Fruit fly (Drosophila melanogaster) whole organism, embryonic: ENCODE measurements around the gene nst.
A peak's percentile ranks its signal among the peaks of the same experiment; 100 is the strongest.

Experiments used
- CG12071 ChIP-seq: fragments of 200-800 bp; sonication (Bioruptor generic); optimal IDR thresholded peaks from 3 replicates; lab custom pipeline; 2018; ENCODE audit warnings: missing biosample characterization, mild to moderate bottlenecking, missing genetic modification characterization
- CG13894 ChIP-seq: fragments of 200-800 bp; sonication (Bioruptor generic); optimal IDR thresholded peaks from 3 replicates; lab custom pipeline; 2018; ENCODE audit warnings: missing biosample characterization, mild to moderate bottlenecking, missing genetic modification characterization, moderate library complexity
- CG1529 ChIP-seq: fragments of 200-800 bp; sonication (Bioruptor generic); optimal IDR thresholded peaks from 3 replicates; lab custom pipeline; 2018; ENCODE audit warnings: missing biosample characterization, missing genetic modification characterization
- CG1602 ChIP-seq: fragments of 200-800 bp; sonication (Bioruptor generic); optimal IDR thresholded peaks from 3 replicates; lab custom pipeline; 2016; ENCODE audit warnings: missing biosample characterization, missing genetic modification characterization
- CG16779 ChIP-seq: fragments of 200-800 bp; sonication (Bioruptor generic); IDR thresholded peaks from 2 replicates; pipeline ENCODE4 v1.3.6; 2022; ENCODE audit warnings: missing biosample characterization, missing genetic modification characterization
- CG17186 ChIP-seq: fragments of 200-800 bp; sonication (Bioruptor generic); optimal IDR thresholded peaks from 3 replicates; lab custom pipeline; 2017; ENCODE audit warnings: missing biosample characterization, missing genetic modification reagents, missing genetic modification characterization
- CG2712 ChIP-seq: fragments of 200-800 bp; optimal IDR thresholded peaks from 3 replicates; lab custom pipeline; 2019; ENCODE audit warnings: missing biosample characterization, mild to moderate bottlenecking, missing genetic modification characterization, moderate library complexity
- CG31441 ChIP-seq: fragments of 200-800 bp; sonication (Bioruptor generic); IDR thresholded peaks from 2 replicates; pipeline ENCODE4 v1.3.6; 2022; ENCODE audit warnings: missing biosample characterization, missing genetic modification characterization
- CG34422 ChIP-seq: fragments of 200-800 bp; sonication (Bioruptor generic); IDR thresholded peaks from 3 replicates; pipeline ENCODE4 v1.3.6; 2022; ENCODE audit warnings: missing biosample characterization, missing genetic modification characterization
- CG4360 ChIP-seq: fragments of 200-800 bp; sonication (Bioruptor generic); IDR thresholded peaks from 2 replicates; pipeline ENCODE4 v1.3.6; 2022; ENCODE audit warnings: missing biosample characterization, missing genetic modification characterization
- CG43689 ChIP-seq: fragments of 200-800 bp; sonication (Bioruptor generic); IDR thresholded peaks from 2 replicates; pipeline ENCODE4 v1.3.6; 2022; ENCODE audit warnings: missing biosample characterization, missing genetic modification characterization
- CG5180 ChIP-seq: fragments of 200-800 bp; sonication (Bioruptor generic); optimal IDR thresholded peaks from 3 replicates; lab custom pipeline; 2017; ENCODE audit warnings: missing biosample characterization, missing genetic modification characterization, mild to moderate bottlenecking, moderate library complexity, missing genetic modification reagents
- Deaf1 ChIP-seq: fragments of 200-800 bp; optimal IDR thresholded peaks from 3 replicates; lab custom pipeline; 2019; ENCODE audit warnings: missing biosample characterization, mild to moderate bottlenecking, missing genetic modification characterization, moderate library complexity
- Dref ChIP-seq: fragments of 200-800 bp; sonication (Bioruptor generic); IDR thresholded peaks from 2 replicates; pipeline ENCODE4 v1.3.6; 2022; ENCODE audit warnings: missing biosample characterization, missing genetic modification characterization
- Ets65A ChIP-seq: fragments of 200-800 bp; sonication (Bioruptor generic); peaks from one replicate; lab custom pipeline; 2016; ENCODE audit warnings: missing biosample characterization, missing genetic modification characterization
- Fer3 ChIP-seq: fragments of 200-800 bp; sonication (Bioruptor generic); optimal IDR thresholded peaks from 2 replicates; lab custom pipeline; 2018; ENCODE audit warnings: missing biosample characterization, mild to moderate bottlenecking, missing genetic modification characterization, moderate library complexity
- Gug ChIP-seq: fragments of 200-800 bp; sonication (Bioruptor generic); IDR thresholded peaks from 4 replicates; pipeline ENCODE4 v1.3.6; 2022; ENCODE audit warnings: missing biosample characterization, missing genetic modification characterization
- Hey ChIP-seq: fragments of 200-800 bp; sonication (Bioruptor generic); optimal IDR thresholded peaks from 3 replicates; lab custom pipeline; 2018; ENCODE audit warnings: missing biosample characterization, mild to moderate bottlenecking, missing genetic modification characterization
- MBD-R2 ChIP-seq: fragments of 200-800 bp; sonication (Bioruptor generic); IDR thresholded peaks from 2 replicates; pipeline ENCODE4 v1.3.6; 2022; ENCODE audit warnings: missing biosample characterization, missing genetic modification characterization
- Med ChIP-seq: fragments of 200-800 bp; sonication (Bioruptor generic); peaks from one replicate; lab custom pipeline; 2016; ENCODE audit warnings: missing biosample characterization, missing genetic modification characterization, mild to moderate bottlenecking, inconsistent platforms, moderate library complexity
- Oli ChIP-seq: fragments of 200-800 bp; sonication (Bioruptor generic); optimal IDR thresholded peaks from 2 replicates; lab custom pipeline; 2018; ENCODE audit warnings: missing biosample characterization, mild to moderate bottlenecking, missing genetic modification characterization, moderate library complexity
- ac ChIP-seq: fragments of 200-800 bp; sonication (Bioruptor generic); optimal IDR thresholded peaks from 3 replicates; lab custom pipeline; 2017; ENCODE audit warnings: missing biosample characterization, mild to moderate bottlenecking, missing genetic modification characterization
- ara ChIP-seq: fragments of 200-800 bp; sonication (Bioruptor generic); IDR thresholded peaks from 2 replicates; pipeline ENCODE4 v1.3.6; 2022; ENCODE audit warnings: missing biosample characterization, missing genetic modification characterization
- bowl ChIP-seq: fragments of 200-800 bp; sonication (Bioruptor generic); IDR thresholded peaks from 2 replicates; pipeline ENCODE4 v1.3.6; 2022; ENCODE audit warnings: missing biosample characterization, missing genetic modification characterization
- bsh ChIP-seq, 2 experiments: fragments of 200-800 bp; sonication (Bioruptor generic); optimal IDR thresholded peaks; 2 replicates each; lab custom pipeline; 2017 to 2018; ENCODE audit warnings: mild to moderate bottlenecking in 2 of 2, missing biosample characterization in 2 of 2, missing genetic modification characterization in 2 of 2, moderate library complexity in 1 of 2
- cad ChIP-seq: fragments of >200 bp; optimal IDR thresholded peaks from 2 replicates; lab custom pipeline; 2017; ENCODE audit warnings: missing biosample characterization, missing genetic modification characterization
- cas ChIP-seq: fragments of 200-800 bp; sonication (Bioruptor generic); IDR thresholded peaks from 2 replicates; pipeline ENCODE4 v1.3.6; 2022; ENCODE audit warnings: missing biosample characterization, missing genetic modification characterization
- cg ChIP-seq: fragments of 200-800 bp; sonication (Bioruptor generic); optimal IDR thresholded peaks from 3 replicates; lab custom pipeline; 2019; ENCODE audit warnings: missing biosample characterization, mild to moderate bottlenecking, missing genetic modification characterization, moderate library complexity
- chif ChIP-seq, 2 experiments: fragments of 200-800 bp; sonication (Bioruptor generic); optimal IDR thresholded peaks; 3 replicates each; lab custom pipeline; 2016; ENCODE audit warnings: missing biosample characterization in 2 of 2, missing genetic modification characterization in 2 of 2
- chinmo ChIP-seq: fragments of 200-800 bp; sonication (Bioruptor generic); IDR thresholded peaks from 4 replicates; pipeline ENCODE4 v1.3.6; 2022; ENCODE audit warnings: missing biosample characterization, missing genetic modification characterization; ENCODE audit not compliant: partially characterized antibody
- emc ChIP-seq: fragments of 200-800 bp; sonication (Bioruptor generic); optimal IDR thresholded peaks from 2 replicates; lab custom pipeline; 2016; ENCODE audit warnings: missing biosample characterization, missing genetic modification characterization
- esg ChIP-seq: fragments of 200-800 bp; sonication (Bioruptor generic); conservative IDR thresholded peaks from 2 replicates; pipeline ENCODE4 v1.3.6; 2022; ENCODE audit warnings: missing biosample characterization, missing genetic modification characterization
- ewg ChIP-seq: fragments of 200-800 bp; sonication (Bioruptor generic); optimal IDR thresholded peaks from 3 replicates; lab custom pipeline; 2017; ENCODE audit warnings: mild to moderate bottlenecking, missing biosample characterization, missing genetic modification reagents, missing genetic modification characterization
- fru ChIP-seq: fragments of >200 bp; optimal IDR thresholded peaks from 2 replicates; lab custom pipeline; 2017
- nmo ChIP-seq: fragments of 200-800 bp; sonication (Bioruptor generic); optimal IDR thresholded peaks from 2 replicates; lab custom pipeline; 2018; ENCODE audit warnings: missing biosample characterization, mild to moderate bottlenecking, missing genetic modification characterization, moderate library complexity
- odd ChIP-seq: fragments of 200-800 bp; sonication (Bioruptor generic); optimal IDR thresholded peaks from 2 replicates; lab custom pipeline; 2017; ENCODE audit warnings: missing biosample characterization, mild to moderate bottlenecking, missing genetic modification characterization
- org-1 ChIP-seq: fragments of 200-800 bp; sonication (Bioruptor generic); optimal IDR thresholded peaks from 2 replicates; lab custom pipeline; 2017; ENCODE audit warnings: missing biosample characterization, missing genetic modification characterization
- peb ChIP-seq: fragments of 200-800 bp; sonication (Bioruptor generic); IDR thresholded peaks from 2 replicates; pipeline ENCODE4 v1.3.6; 2022; ENCODE audit warnings: missing biosample characterization, missing genetic modification characterization
- ranshi ChIP-seq: fragments of 200-800 bp; sonication (Bioruptor generic); IDR thresholded peaks from 2 replicates; pipeline ENCODE4 v1.3.6; 2022; ENCODE audit warnings: missing biosample characterization, missing genetic modification characterization
- scrt ChIP-seq: fragments of 200-800 bp; sonication (Bioruptor generic); optimal IDR thresholded peaks from 2 replicates; lab custom pipeline; 2018; ENCODE audit warnings: missing biosample characterization, mild to moderate bottlenecking, missing genetic modification characterization, moderate library complexity
- slp2 ChIP-seq: fragments of 200-800 bp; sonication (Bioruptor generic); optimal IDR thresholded peaks from 2 replicates; lab custom pipeline; 2016; ENCODE audit warnings: missing biosample characterization, missing genetic modification characterization
- sna ChIP-seq: fragments of 200-800 bp; sonication (Bioruptor generic); IDR thresholded peaks from 2 replicates; pipeline ENCODE4 v1.3.6; 2022; ENCODE audit warnings: missing biosample characterization, missing genetic modification characterization; ENCODE audit not compliant: partially characterized antibody
- tll ChIP-seq, 2 experiments: fragments of 200-800 bp in 1 of 2; fragments of >200 bp in 1 of 2; sonication (Bioruptor generic) in 1 of 2; optimal IDR thresholded peaks; 2 replicates each; lab custom pipeline; 2017 to 2019; ENCODE audit warnings: missing biosample characterization in 2 of 2, missing genetic modification characterization in 2 of 2, mild to moderate bottlenecking in 1 of 2, moderate library complexity in 1 of 2
- tup ChIP-seq: fragments of 200-800 bp; sonication (Bioruptor generic); optimal IDR thresholded peaks from 2 replicates; lab custom pipeline; 2016; ENCODE audit warnings: missing biosample characterization, mild to moderate bottlenecking, missing genetic modification characterization, moderate library complexity
- twi ChIP-seq: fragments of 200-800 bp; optimal IDR thresholded peaks from 2 replicates; lab custom pipeline; 2019; ENCODE audit warnings: missing biosample characterization, mild to moderate bottlenecking, missing genetic modification characterization, moderate library complexity
- unc-4 ChIP-seq: fragments of 200-800 bp; sonication (Bioruptor generic); IDR thresholded peaks from 2 replicates; pipeline ENCODE4 v1.3.6; 2022; ENCODE audit warnings: missing biosample characterization, missing genetic modification characterization; ENCODE audit not compliant: partially characterized antibody
- zen2 ChIP-seq: fragments of 200-800 bp; sonication (Bioruptor generic); IDR thresholded peaks from 3 replicates; pipeline ENCODE4 v1.3.6; 2022; ENCODE audit warnings: missing biosample characterization, missing genetic modification characterization; ENCODE audit not compliant: partially characterized antibody

Gene nst

dm6 chr3L:12572366-12572765 is 42.4 kb upstream of the nst start, which contains the start of gene sowah (continued):
- no peak; the same call in 1 of the 2 replicates for TF ChIP-seq cas (GFP tag; lab: Robert Waterston, UW)
- TF ChIP-seq Dref (GFP tag; lab: Robert Waterston, UW), result peak; percentile 46; the same call in 1 of the 2 replicates
- no peak for TF ChIP-seq zen2 (GFP tag; lab: Robert Waterston, UW)
- TF ChIP-seq unc-4 (GFP tag; lab: Robert Waterston, UW), result no peak
- no peak for TF ChIP-seq esg (GFP tag; lab: Robert Waterston, UW)
- no peak for TF ChIP-seq fru (lab: Kevin White, UChicago)

- TF ChIP-seq org-1, result no peak
- no peak for TF ChIP-seq Deaf1 (tag; lab: Kevin White, UChicago)
- TF ChIP-seq Ets65A (GFP tag; lab: Kevin White, UChicago), result peak; percentile 63
- peak; percentile 67 for TF ChIP-seq cad (GFP tag; lab: Kevin White, UChicago)
- peak; percentile 98 for TF ChIP-seq twi (tag; lab: Kevin White, UChicago)
- TF ChIP-seq bowl (GFP tag; lab: Robert Waterston, UW), result no peak
- TF ChIP-seq tll (GFP tag; optimal IDR thresholded peaks at IDR 0.05; lab: Kevin White, UChicago), result peak in 1 of 2 experiments; percentile 97
- TF ChIP-seq CG13894 (tag; lab: Kevin White, UChicago), result peak; percentile 37
- no peak for TF ChIP-seq chif (GFP tag; optimal IDR thresholded peaks at IDR 0.05; lab: Kevin White, UChicago)
- TF ChIP-seq CG4360 (GFP tag; lab: Robert Waterston, UW), result 0 out of 2 replicates have a peak, but pooled peaks have one; percentile 5
- TF ChIP-seq odd (GFP tag; lab: Kevin White, UChicago), result no peak
- TF ChIP-seq Hey (tag; lab: Kevin White, UChicago), result peak; percentile 73
- TF ChIP-seq CG2712 (tag; lab: Kevin White, UChicago), result no peak
- 0 out of 4 replicates have a peak, but pooled peaks have one; percentile 14 for TF ChIP-seq chinmo (GFP tag; lab: Robert Waterston, UW)
- TF ChIP-seq CG43689 (GFP tag; lab: Robert Waterston, UW), result peak; percentile 32; the same call in 1 of the 2 replicates
- TF ChIP-seq emc (GFP tag; lab: Kevin White, UChicago), result no peak
- TF ChIP-seq cg (GFP tag; lab: Kevin White, UChicago), result peak; percentile 44
- TF ChIP-seq CG17186 (GFP tag; lab: Kevin White, UChicago), result no peak
- TF ChIP-seq slp2, result no peak
Measured at dm6 chr3L:12566065-12566730, 36.2 kb upstream of the nst start.

DNA sequence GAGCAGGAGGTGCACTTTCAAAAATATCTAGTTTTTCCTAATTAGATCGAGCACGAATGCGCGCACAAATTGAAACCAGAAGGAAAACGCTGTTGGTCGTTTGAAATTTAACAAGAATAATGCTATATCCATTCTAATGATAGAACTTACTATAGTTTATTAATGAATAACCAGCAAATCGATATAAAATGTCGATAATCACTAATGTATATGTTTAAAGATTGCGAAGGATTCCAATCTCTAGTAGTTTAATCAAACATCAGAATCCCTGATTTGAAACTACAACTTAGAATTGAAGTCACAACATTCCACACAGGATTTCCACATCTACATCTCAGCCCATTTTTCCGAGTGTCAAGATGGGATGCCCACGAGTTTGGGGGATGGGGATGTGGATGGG is 35.5 kb upstream of the nst start:
- peak; percentile 41 for TF ChIP-seq nmo (GFP tag; lab: Kevin White, UChicago)
- TF ChIP-seq CG1602 (GFP tag; lab: Kevin White, UChicago), result peak; percentile 10
- 0 out of 2 replicates have a peak, but pooled peaks have one; percentile 24 for TF ChIP-seq CG31441 (GFP tag; lab: Robert Waterston, UW)
- TF ChIP-seq sna (GFP tag; lab: Robert Waterston, UW), result no peak
- no peak for TF ChIP-seq MBD-R2 (GFP tag; lab: Robert Waterston, UW)
- peak; percentile 4 for TF ChIP-seq Med (GFP tag; lab: Kevin White, UChicago)
- TF ChIP-seq esg (GFP tag; lab: Robert Waterston, UW), result no peak
- no peak for TF ChIP-seq CG16779 (GFP tag; lab: Robert Waterston, UW)
- no peak for TF ChIP-seq CG12071 (GFP tag; lab: Kevin White, UChicago)
- TF ChIP-seq ac, result no peak
- TF ChIP-seq ewg, result peak; percentile 7
- TF ChIP-seq CG1529, result no peak
- no peak for TF ChIP-seq CG34422 (GFP tag; lab: Robert Waterston, UW)
- no peak for TF ChIP-seq scrt (GFP tag; lab: Kevin White, UChicago)
- peak; percentile 14 for TF ChIP-seq Oli (tag; lab: Kevin White, UChicago)
- TF ChIP-seq tup (GFP tag; lab: Kevin White, UChicago), result no peak
- TF ChIP-seq CG2712 (tag; lab: Kevin White, UChicago), result peak; percentile 38
- no peak for TF ChIP-seq peb (GFP tag; lab: Robert Waterston, UW)
- no peak for TF ChIP-seq ranshi (GFP tag; lab: Robert Waterston, UW)
- TF ChIP-seq bsh (GFP tag; optimal IDR thresholded peaks at IDR 0.05; lab: Kevin White, UChicago), result peak in 1 of 2 experiments; percentile 16
- TF ChIP-seq Gug, result no peak
- no peak for TF ChIP-seq ara (GFP tag; lab: Robert Waterston, UW)
- no peak for TF ChIP-seq Fer3 (tag; lab: Kevin White, UChicago)
- TF ChIP-seq CG5180, result no peak
